Fruit fly (Drosophila melanogaster) whole organism, wandering third instar larva: ENCODE data around the gene ninaB.

Experiments used
- Abd-B ChIP-seq: fragments of >200 bp; optimal IDR thresholded peaks from 2 replicates; lab custom pipeline; 2017; ENCODE audit warnings: missing biosample characterization, missing genetic modification characterization
- Dif ChIP-seq: fragments of 200-275, 200-300 bp; sonication (Bioruptor generic); optimal IDR thresholded peaks from 2 replicates; lab custom pipeline; 2018; ENCODE audit warnings: missing biosample characterization, missing genetic modification characterization; ENCODE audit not compliant: partially characterized antibody
- HLH106 ChIP-seq: fragments of 200-800 bp; optimal IDR thresholded peaks from 3 replicates; lab custom pipeline; 2019; ENCODE audit warnings: missing biosample characterization, mild to moderate bottlenecking, missing genetic modification characterization, moderate library complexity
- N ChIP-seq: fragments of >200 bp; optimal IDR thresholded peaks from 2 replicates; lab custom pipeline; 2018; ENCODE audit warnings: missing biosample characterization, missing external identifiers, missing genetic modification characterization
- Rel ChIP-seq, 2 experiments: fragments of 200-800 bp; sonication (Bioruptor generic) in 1 of 2; optimal IDR thresholded peaks; 2 replicates in 1 of 2; 3 replicates in 1 of 2; lab custom pipeline; 2016 to 2019; ENCODE audit warnings: mild to moderate bottlenecking in 2 of 2, missing biosample characterization in 2 of 2, missing genetic modification characterization in 2 of 2, moderate library complexity in 1 of 2
- brk ChIP-seq: fragments of 200-800 bp; sonication (Bioruptor generic); optimal IDR thresholded peaks from 2 replicates; lab custom pipeline; 2016; ENCODE audit warnings: missing biosample characterization, mild to moderate bottlenecking, missing genetic modification characterization
- dmrt93B ChIP-seq: fragments of 200-800 bp; sonication (Bioruptor generic); optimal IDR thresholded peaks from 2 replicates; lab custom pipeline; 2018; ENCODE audit warnings: missing biosample characterization, mild to moderate bottlenecking, missing genetic modification characterization
- ey ChIP-seq: fragments of 200-800 bp; sonication (Bioruptor generic); optimal IDR thresholded peaks from 2 replicates; lab custom pipeline; 2016; ENCODE audit warnings: missing biosample characterization, missing genetic modification characterization
- lola ChIP-seq: fragments of >200 bp; optimal IDR thresholded peaks from 2 replicates; lab custom pipeline; 2017; ENCODE audit warnings: missing biosample characterization, missing genetic modification characterization
- sv ChIP-seq: fragments of 200-800 bp; sonication (Bioruptor generic); optimal IDR thresholded peaks from 3 replicates; lab custom pipeline; 2016; ENCODE audit warnings: missing biosample characterization, missing genetic modification characterization
- usp ChIP-seq: fragments of >200 bp; optimal IDR thresholded peaks from 2 replicates; lab custom pipeline; 2017; ENCODE audit warnings: missing biosample characterization, missing genetic modification characterization

dm6 chr3R:13724029-13724638 is 23.8 kb downstream of the ninaB start:
- TF ChIP-seq Dif (no peak), HLH106 (no peak), dmrt93B (GFP tag; lab: Kevin White, UChicago) (no peak), lola (no peak), Abd-B (GFP tag; lab: Kevin White, UChicago) (no peak), ey (no peak), N (GFP tag; lab: Kevin White, UChicago) (no peak), sv (no peak), brk (GFP tag; lab: Kevin White, UChicago) (no peak), Rel (GFP tag; optimal IDR thresholded peaks at IDR 0.05; lab: Kevin White, UChicago) (no peak), Rel (tag; optimal IDR thresholded peaks at IDR 0.05; lab: Kevin White, UChicago) (no peak), usp (GFP tag; lab: Kevin White, UChicago) (no peak)
